Fruit fly (Drosophila melanogaster) whole organism, embryonic: ENCODE results near the gene CG12171.
A peak's percentile ranks its signal among the peaks of the same experiment; 100 is the strongest.

Experiments used
- Ada2b ChIP-seq: fragments of 200-800 bp; sonication (Bioruptor generic); IDR thresholded peaks from 2 replicates; pipeline ENCODE4 v1.3.6; 2022; ENCODE audit warnings: missing biosample characterization, missing genetic modification characterization
- Aef1 ChIP-seq: fragments of 200-800 bp; sonication (Bioruptor generic); IDR thresholded peaks from 3 replicates; pipeline ENCODE4 v1.3.6; 2022; ENCODE audit warnings: missing biosample characterization, missing genetic modification characterization
- Antp ChIP-seq: fragments of 200-800 bp; sonication (Bioruptor generic); optimal IDR thresholded peaks from 3 replicates; lab custom pipeline; 2016; ENCODE audit warnings: missing biosample characterization, missing genetic modification characterization
- Awh ChIP-seq: fragments of 200-800 bp; sonication (Bioruptor generic); IDR thresholded peaks from 2 replicates; pipeline ENCODE4, ENCODE4 v1.3.6; 2022; ENCODE audit warnings: missing biosample characterization, missing genetic modification characterization
- Bteb2 ChIP-seq: fragments of 200-800 bp; sonication (Bioruptor generic); optimal IDR thresholded peaks from 2 replicates; lab custom pipeline; 2016; ENCODE audit warnings: missing biosample characterization, missing genetic modification characterization
- C15 ChIP-seq: fragments of 200-800 bp; sonication (Bioruptor generic); IDR thresholded peaks from 3 replicates; pipeline ENCODE4 v1.3.6; 2022; ENCODE audit warnings: missing biosample characterization, missing genetic modification characterization
- CG10209 ChIP-seq: fragments of 200-800 bp; sonication (Bioruptor generic); optimal IDR thresholded peaks from 3 replicates; lab custom pipeline; 2017; ENCODE audit warnings: missing biosample characterization, mild to moderate bottlenecking, missing genetic modification characterization, missing genetic modification reagents
- CG10274 ChIP-seq: fragments of 200-800 bp; sonication (Bioruptor generic); optimal IDR thresholded peaks from 3 replicates; lab custom pipeline; 2017; ENCODE audit warnings: missing biosample characterization, mild to moderate bottlenecking, missing genetic modification characterization
- CG10366 ChIP-seq: fragments of 200-800 bp; sonication (Bioruptor generic); IDR thresholded peaks from 2 replicates; pipeline ENCODE4 v1.3.6; 2022; ENCODE audit warnings: missing biosample characterization, missing genetic modification characterization
- CG10565 ChIP-seq: fragments of 200-800 bp; sonication (Bioruptor generic); optimal IDR thresholded peaks from 3 replicates; lab custom pipeline; 2016; ENCODE audit warnings: missing biosample characterization, mild to moderate bottlenecking, missing genetic modification characterization
- CG11456 ChIP-seq: fragments of 200-800 bp; sonication (Bioruptor generic); IDR thresholded peaks from 3 replicates; pipeline ENCODE4 v1.3.6; 2022; ENCODE audit warnings: missing biosample characterization, missing genetic modification characterization
- CG13775 ChIP-seq: fragments of 200-800 bp; sonication (Bioruptor generic); optimal IDR thresholded peaks from 3 replicates; lab custom pipeline; 2017; ENCODE audit warnings: missing biosample characterization, mild to moderate bottlenecking, missing genetic modification characterization
- CG15011 ChIP-seq: fragments of 200-800 bp; sonication (Bioruptor generic); optimal IDR thresholded peaks from 3 replicates; lab custom pipeline; 2018; ENCODE audit warnings: missing biosample characterization, mild to moderate bottlenecking, missing genetic modification characterization
- CG15479 ChIP-seq: fragments of 200-800 bp; sonication (Bioruptor generic); optimal IDR thresholded peaks from 3 replicates; lab custom pipeline; 2019; ENCODE audit warnings: missing biosample characterization, mild to moderate bottlenecking, missing genetic modification characterization, moderate library complexity
- CG31441 ChIP-seq: fragments of 200-800 bp; sonication (Bioruptor generic); IDR thresholded peaks from 2 replicates; pipeline ENCODE4 v1.3.6; 2022; ENCODE audit warnings: missing biosample characterization, missing genetic modification characterization
- CG4282 ChIP-seq: fragments of 200-800 bp; sonication (Bioruptor generic); optimal IDR thresholded peaks from 2 replicates; lab custom pipeline; 2016; ENCODE audit warnings: missing biosample characterization, missing genetic modification characterization
- CG5953 ChIP-seq: fragments of 200-800 bp; sonication (Bioruptor generic); IDR thresholded peaks from 2 replicates; pipeline ENCODE4 v1.3.6; 2022; ENCODE audit warnings: missing biosample characterization, missing genetic modification characterization
- CG6254 ChIP-seq: fragments of 200-800 bp; sonication (Bioruptor generic); optimal IDR thresholded peaks from 3 replicates; lab custom pipeline; 2017; ENCODE audit warnings: mild to moderate bottlenecking, missing biosample characterization, missing genetic modification reagents, missing genetic modification characterization
- CG7372 ChIP-seq: fragments of 200-800 bp; sonication (Bioruptor generic); IDR thresholded peaks from 2 replicates; pipeline ENCODE4 v1.3.6; 2022; ENCODE audit warnings: missing biosample characterization, missing genetic modification characterization
- CG9797 ChIP-seq: fragments of 200-800 bp; sonication (Bioruptor generic); optimal IDR thresholded peaks from 3 replicates; lab custom pipeline; 2018; ENCODE audit warnings: missing biosample characterization, mild to moderate bottlenecking, missing genetic modification characterization
- D ChIP-seq, 2 experiments: fragments of 200-800 bp in 1 of 2; fragments of >200 bp in 1 of 2; sonication (Bioruptor generic) in 1 of 2; optimal IDR thresholded peaks; 2 replicates in 1 of 2; 3 replicates in 1 of 2; lab custom pipeline; 2017; ENCODE audit warnings: mild to moderate bottlenecking in 1 of 2, missing biosample characterization in 1 of 2, missing genetic modification characterization in 1 of 2, missing genetic modification reagents in 1 of 2
- Dll ChIP-seq: fragments of 200-800 bp; sonication (Bioruptor generic); IDR thresholded peaks from 4 replicates; pipeline ENCODE4 v1.3.6; 2022; ENCODE audit warnings: missing biosample characterization, missing genetic modification characterization; ENCODE audit not compliant: partially characterized antibody
- Fer2 ChIP-seq: fragments of 200-800 bp; sonication (Bioruptor generic); optimal IDR thresholded peaks from 2 replicates; lab custom pipeline; 2018; ENCODE audit warnings: missing biosample characterization, mild to moderate bottlenecking, missing genetic modification characterization, moderate library complexity
- H2.0 ChIP-seq: fragments of 200-800 bp; sonication (Bioruptor generic); IDR thresholded peaks from 2 replicates; pipeline ENCODE4 v1.3.6; 2022; ENCODE audit warnings: missing biosample characterization, missing genetic modification characterization
- Lhr ChIP-seq: fragments of 200-800 bp; sonication (Bioruptor generic); optimal IDR thresholded peaks from 3 replicates; lab custom pipeline; 2017; ENCODE audit warnings: mild to moderate bottlenecking, missing biosample characterization, missing genetic modification reagents, missing genetic modification characterization
- MBD-R2 ChIP-seq: fragments of 200-800 bp; sonication (Bioruptor generic); IDR thresholded peaks from 2 replicates; pipeline ENCODE4 v1.3.6; 2022; ENCODE audit warnings: missing biosample characterization, missing genetic modification characterization
- MTF-1 ChIP-seq: fragments of 200-800 bp; sonication (Bioruptor generic); optimal IDR thresholded peaks from 2 replicates; lab custom pipeline; 2018; ENCODE audit warnings: missing biosample characterization, mild to moderate bottlenecking, missing genetic modification characterization, borderline replicate concordance
- Mes4 ChIP-seq: fragments of 200-800 bp; sonication (Bioruptor generic); optimal IDR thresholded peaks from 2 replicates; lab custom pipeline; 2016; ENCODE audit warnings: missing biosample characterization, missing genetic modification characterization
- Oli ChIP-seq: fragments of 200-800 bp; sonication (Bioruptor generic); optimal IDR thresholded peaks from 2 replicates; lab custom pipeline; 2018; ENCODE audit warnings: missing biosample characterization, mild to moderate bottlenecking, missing genetic modification characterization, moderate library complexity
- TFAM ChIP-seq: fragments of 200-800 bp; sonication (Bioruptor generic); optimal IDR thresholded peaks from 2 replicates; lab custom pipeline; 2017; ENCODE audit warnings: missing biosample characterization, missing genetic modification characterization, inconsistent platforms
- Tbp ChIP-seq: fragments of >200 bp; optimal IDR thresholded peaks from 2 replicates; lab custom pipeline; 2018; ENCODE audit warnings: missing biosample characterization, missing genetic modification characterization
- Trl ChIP-seq, 3 experiments: fragments of >200 bp in 2 of 3; fragments of 200-800 bp in 1 of 3; sonication (Bioruptor generic) in 1 of 3; optimal IDR thresholded peaks; 2 replicates in 1 of 3; 3 replicates in 2 of 3; lab custom pipeline; 2016 to 2017; ENCODE audit warnings: missing biosample characterization in 1 of 3, missing genetic modification characterization in 1 of 3
- YL-1 ChIP-seq: fragments of 200-800 bp; sonication (Bioruptor generic); optimal IDR thresholded peaks from 3 replicates; lab custom pipeline; 2017; ENCODE audit warnings: missing biosample characterization, mild to moderate bottlenecking, missing genetic modification characterization
- ac ChIP-seq: fragments of 200-800 bp; sonication (Bioruptor generic); optimal IDR thresholded peaks from 3 replicates; lab custom pipeline; 2017; ENCODE audit warnings: missing biosample characterization, mild to moderate bottlenecking, missing genetic modification characterization
- dan ChIP-seq: fragments of 200-800 bp; sonication (Bioruptor generic); IDR thresholded peaks from 2 replicates; pipeline ENCODE4 v1.3.6; 2022; ENCODE audit warnings: missing biosample characterization, missing genetic modification characterization
- emc ChIP-seq: fragments of 200-800 bp; sonication (Bioruptor generic); optimal IDR thresholded peaks from 2 replicates; lab custom pipeline; 2016; ENCODE audit warnings: missing biosample characterization, missing genetic modification characterization
- en ChIP-seq: fragments of 200-800 bp; sonication (Bioruptor generic); optimal IDR thresholded peaks from 2 replicates; lab custom pipeline; 2016; ENCODE audit warnings: missing biosample characterization, missing genetic modification characterization
- exex ChIP-seq: fragments of 200-800 bp; sonication (Bioruptor generic); optimal IDR thresholded peaks from 4 replicates; lab custom pipeline; 2018; ENCODE audit warnings: missing biosample characterization, mild to moderate bottlenecking, missing genetic modification characterization, moderate library complexity
- fd96Cb ChIP-seq: fragments of 200-800 bp; sonication (Bioruptor generic); optimal IDR thresholded peaks from 2 replicates; lab custom pipeline; 2018; ENCODE audit warnings: missing biosample characterization, mild to moderate bottlenecking, missing genetic modification characterization, moderate library complexity
- grau ChIP-seq: fragments of 200-800 bp; optimal IDR thresholded peaks from 3 replicates; lab custom pipeline; 2019; ENCODE audit warnings: missing biosample characterization, mild to moderate bottlenecking, missing genetic modification characterization, moderate library complexity
- ind ChIP-seq: fragments of 200-800 bp; sonication (Bioruptor generic); optimal IDR thresholded peaks from 3 replicates; lab custom pipeline; 2016; ENCODE audit warnings: missing biosample characterization, missing genetic modification characterization
- run ChIP-seq: fragments of 200-800 bp; sonication (Bioruptor generic); optimal IDR thresholded peaks from 3 replicates; lab custom pipeline; 2018; ENCODE audit warnings: missing biosample characterization, mild to moderate bottlenecking, missing genetic modification characterization
- sc ChIP-seq, 3 experiments: fragments of >200 bp in 2 of 3; fragments of 200-800 bp in 1 of 3; sonication (Bioruptor generic) in 1 of 3; optimal IDR thresholded peaks; 2 replicates in 2 of 3; 3 replicates in 1 of 3; lab custom pipeline; 2017; ENCODE audit warnings: mild to moderate bottlenecking in 1 of 3, missing biosample characterization in 1 of 3, missing genetic modification characterization in 1 of 3, missing genetic modification reagents in 1 of 3
- slou ChIP-seq: fragments of 200-800 bp; sonication (Bioruptor generic); optimal IDR thresholded peaks from 3 replicates; lab custom pipeline; 2016; ENCODE audit warnings: missing biosample characterization, missing genetic modification characterization
- slp2 ChIP-seq: fragments of 200-800 bp; sonication (Bioruptor generic); optimal IDR thresholded peaks from 2 replicates; lab custom pipeline; 2016; ENCODE audit warnings: missing biosample characterization, missing genetic modification characterization
- sna ChIP-seq: fragments of 200-800 bp; sonication (Bioruptor generic); IDR thresholded peaks from 2 replicates; pipeline ENCODE4 v1.3.6; 2022; ENCODE audit warnings: missing biosample characterization, missing genetic modification characterization; ENCODE audit not compliant: partially characterized antibody
- trem ChIP-seq: fragments of 200-800 bp; optimal IDR thresholded peaks from 3 replicates; lab custom pipeline; 2019; ENCODE audit warnings: missing biosample characterization, mild to moderate bottlenecking, missing genetic modification characterization, moderate library complexity
- trh ChIP-seq: fragments of 200-800 bp; sonication (Bioruptor generic); optimal IDR thresholded peaks from 2 replicates; lab custom pipeline; 2016; ENCODE audit warnings: missing biosample characterization, missing genetic modification characterization
- unpg ChIP-seq: fragments of 200-800 bp; sonication (Bioruptor generic); optimal IDR thresholded peaks from 3 replicates; lab custom pipeline; 2018; ENCODE audit warnings: missing biosample characterization, mild to moderate bottlenecking, missing genetic modification characterization, moderate library complexity

CG12171 gene

DNA sequence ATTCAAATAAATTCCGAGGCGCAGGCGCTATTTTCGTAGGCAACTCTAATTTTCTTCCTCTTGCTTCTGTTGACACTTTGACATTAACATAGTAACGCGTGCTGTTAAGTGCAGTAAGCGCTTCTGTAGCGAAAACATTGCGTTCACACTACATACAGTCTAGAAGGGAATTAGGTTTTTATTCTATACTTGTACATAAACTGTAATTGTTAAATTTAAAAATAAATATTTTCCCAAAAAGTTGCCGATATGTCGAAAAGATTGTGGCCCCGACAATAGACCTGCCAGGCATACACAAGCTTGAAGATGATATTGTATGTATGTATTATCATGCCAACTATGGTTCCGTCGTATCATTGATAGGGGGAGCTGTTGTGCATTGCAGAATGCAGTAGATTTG is 26.9 kb upstream of the CG12171 start, which contains the start of gene asl (continued):
- TF ChIP-seq unpg (GFP tag; lab: Kevin White, UChicago) (peak; percentile 72), CG5953 (GFP tag; lab: Robert Waterston, UW) (peak; percentile 58; the same call in 1 of the 2 replicates), TFAM (no peak), sna (GFP tag; lab: Robert Waterston, UW) (no peak), Fer2 (tag; lab: Kevin White, UChicago) (peak; percentile 43), grau (tag; lab: Kevin White, UChicago) (peak; percentile 78), CG10565 (no peak), emc (GFP tag; lab: Kevin White, UChicago) (peak; percentile 7), CG9797 (GFP tag; lab: Kevin White, UChicago) (peak; percentile 61), ind (no peak), Aef1 (GFP tag; lab: Robert Waterston, UW) (no peak; the same call in 2 of the 3 replicates), trem (tag; lab: Kevin White, UChicago) (peak; percentile 82), sc (optimal IDR thresholded peaks at IDR 0.05; lab: Kevin White, UChicago) (no peak), sc (GFP tag; optimal IDR thresholded peaks at IDR 0.05; lab: Kevin White, UChicago) (no peak), run (tag; lab: Kevin White, UChicago) (no peak), Dll (no peak), CG6254 (GFP tag; lab: Kevin White, UChicago) (no peak), dan (GFP tag; lab: Robert Waterston, UW) (no peak), Ada2b (GFP tag; lab: Robert Waterston, UW) (peak; percentile 49), Oli (tag; lab: Kevin White, UChicago) (peak; percentile 60), CG15011 (no peak), ac (GFP tag; lab: Kevin White, UChicago) (no peak), CG4282 (no peak), Tbp (GFP tag; lab: Kevin White, UChicago) (peak; percentile 2), D (optimal IDR thresholded peaks at IDR 0.05; lab: Kevin White, UChicago) (no peak), D (GFP tag; optimal IDR thresholded peaks at IDR 0.05; lab: Kevin White, UChicago) (peak; percentile 44), slou (GFP tag; lab: Kevin White, UChicago) (no peak), MTF-1 (GFP tag; lab: Kevin White, UChicago) (no peak), en (no peak), Awh (GFP tag; lab: Robert Waterston, UW) (0 out of 2 replicates have a peak, but pooled peaks have one; percentile 21), CG10274 (GFP tag; lab: Kevin White, UChicago) (no peak), CG13775 (GFP tag; lab: Kevin White, UChicago) (peak; percentile 61), slp2 (GFP tag; lab: Kevin White, UChicago) (no peak), Trl (optimal IDR thresholded peaks at IDR 0.05; lab: Kevin White, UChicago) (no peak), Trl (GFP tag; optimal IDR thresholded peaks at IDR 0.05; lab: Kevin White, UChicago) (peak; percentile 31), MBD-R2 (GFP tag; lab: Robert Waterston, UW) (peak; percentile 86), C15 (GFP tag; lab: Robert Waterston, UW) (no peak), YL-1 (peak; percentile 91), CG10366 (peak; percentile 61), CG31441 (GFP tag; lab: Robert Waterston, UW) (no peak; the same call in 1 of the 2 replicates), fd96Cb (tag; lab: Kevin White, UChicago) (peak; percentile 61), trh (no peak), exex (tag; lab: Kevin White, UChicago) (no peak), CG11456 (GFP tag; lab: Robert Waterston, UW) (0 out of 3 replicates have a peak, but pooled peaks have one; percentile 45), Mes4 (GFP tag; lab: Kevin White, UChicago) (peak; percentile 34), CG15479 (peak; percentile 41), CG7372 (GFP tag; lab: Robert Waterston, UW) (peak; percentile 49; the same call in 1 of the 2 replicates), Antp (peak; percentile 41), CG10209 (peak; percentile 44), Lhr (peak; percentile 59), Bteb2 (GFP tag; lab: Kevin White, UChicago) (no peak), H2.0 (no peak)
